Fruit fly (Drosophila melanogaster): ENCODE measurements around the gene CG7322.

CG7322 gene

dm6 chrX:18863748-18864482 lies 6.4 kb upstream of the CG7322 start, which contains the start of the genes CG7326 and Dora (continued):
- TF ChIP-seq CG13894 (tag; optimal IDR thresholded peaks at IDR 0.05) = peak; percentile 35
- TF ChIP-seq al (GFP tag; IDR thresholded peaks at IDR 0.05) = no peak
- no peak for TF ChIP-seq CG3065 (GFP tag; optimal IDR thresholded peaks at IDR 0.05)
- TF ChIP-seq Abd-B (GFP tag; optimal IDR thresholded peaks at IDR 0.05) = no peak
- TF ChIP-seq CG15269 (tag; optimal IDR thresholded peaks at IDR 0.05) = no peak
- no peak for TF ChIP-seq oc (tag; optimal IDR thresholded peaks at IDR 0.05)
- no peak for TF ChIP-seq CG10147 (GFP tag; optimal IDR thresholded peaks at IDR 0.05)
- no peak for TF ChIP-seq mam (GFP tag; optimal IDR thresholded peaks at IDR 0.05)
- TF ChIP-seq CG10366 (GFP tag; IDR thresholded peaks at IDR 0.05) = no peak
- TF ChIP-seq lab (GFP tag; optimal IDR thresholded peaks at IDR 0.05) = no peak
- no peak for TF ChIP-seq Eip74EF (GFP tag; optimal IDR thresholded peaks at IDR 0.05)
- TF ChIP-seq CG8089 (GFP tag; optimal IDR thresholded peaks at IDR 0.05) = no peak
- TF ChIP-seq CG31441 (GFP tag; IDR thresholded peaks at IDR 0.05) = no peak
- no peak for TF ChIP-seq prd (optimal IDR thresholded peaks at IDR 0.05)
- no peak for TF ChIP-seq prd (GFP tag; IDR thresholded peaks at IDR 0.05)
- TF ChIP-seq CG4424 (GFP tag; optimal IDR thresholded peaks at IDR 0.05) = no peak
- TF ChIP-seq ftz-f1 (GFP tag; optimal IDR thresholded peaks at IDR 0.05) = no peak
- TF ChIP-seq caup (GFP tag; optimal IDR thresholded peaks at IDR 0.05; ENCODE audit: severe bottlenecking) = no peak
- TF ChIP-seq CG7271 (tag; optimal IDR thresholded peaks at IDR 0.05) = no peak
- TF ChIP-seq CoRest (tag; optimal IDR thresholded peaks at IDR 0.05) = no peak
- TF ChIP-seq Opbp (GFP tag; IDR thresholded peaks at IDR 0.05; ENCODE audit: partially characterized antibody) = peak; percentile 91
- TF ChIP-seq CG43689 (GFP tag; IDR thresholded peaks at IDR 0.05) = no peak
- no peak for TF ChIP-seq CG33557 (GFP tag; optimal IDR thresholded peaks at IDR 0.05)
- no peak for TF ChIP-seq Six4 (GFP tag; optimal IDR thresholded peaks at IDR 0.05)
- no peak for TF ChIP-seq CG9609 (GFP tag; optimal IDR thresholded peaks at IDR 0.05)
- TF ChIP-seq CG4854 (GFP tag; optimal IDR thresholded peaks at IDR 0.05) = no peak
- TF ChIP-seq croc (GFP tag; conservative IDR thresholded peaks at IDR 0.05) = no peak
- no peak for TF ChIP-seq CrebB (tag; optimal IDR thresholded peaks at IDR 0.05)
- peak; percentile 91 for TF ChIP-seq CG9797 (GFP tag; optimal IDR thresholded peaks at IDR 0.05)
- TF ChIP-seq CG10267 (tag; optimal IDR thresholded peaks at IDR 0.05) = peak; percentile 48
- no peak for TF ChIP-seq D19A (tag; optimal IDR thresholded peaks at IDR 0.05)
- TF ChIP-seq da (GFP tag; optimal IDR thresholded peaks at IDR 0.05) = no peak
- no peak for TF ChIP-seq CG7372 (GFP tag; IDR thresholded peaks at IDR 0.05)
- peak; percentile 29 for TF ChIP-seq Fer1 (GFP tag; optimal IDR thresholded peaks at IDR 0.05)
- peak; percentile 46 for TF ChIP-seq Aef1 (GFP tag; IDR thresholded peaks at IDR 0.05)
- no peak for TF ChIP-seq Hsf (GFP tag; optimal IDR thresholded peaks at IDR 0.05)
- peak; percentile 93 for TF ChIP-seq amos (GFP tag; IDR thresholded peaks at IDR 0.05; ENCODE audit: partially characterized antibody)
- TF ChIP-seq CG1529 (GFP tag; optimal IDR thresholded peaks at IDR 0.05) = no peak
- TF ChIP-seq CG15073 (GFP tag; optimal IDR thresholded peaks at IDR 0.05) = no peak
- TF ChIP-seq CG17802 (tag; optimal IDR thresholded peaks at IDR 0.05) = no peak
- peak; percentile 96 for TF ChIP-seq chinmo (GFP tag; IDR thresholded peaks at IDR 0.05; ENCODE audit: partially characterized antibody)
- peak; percentile 20 for TF ChIP-seq her (GFP tag; optimal IDR thresholded peaks at IDR 0.05)
- peak; percentile 90 for TF ChIP-seq CG16813 (GFP tag; IDR thresholded peaks at IDR 0.05; ENCODE audit: partially characterized antibody)
- no peak for TF ChIP-seq CG8359 (GFP tag; optimal IDR thresholded peaks at IDR 0.05; ENCODE audit: borderline replicate concordance)
- no peak for TF ChIP-seq Sry-β (GFP tag; optimal IDR thresholded peaks at IDR 0.05)
- no peak for TF ChIP-seq repo (GFP tag; optimal IDR thresholded peaks at IDR 0.05)
- TF ChIP-seq Fer2 (tag; optimal IDR thresholded peaks at IDR 0.05) = no peak
- TF ChIP-seq CG13123 (GFP tag; optimal IDR thresholded peaks at IDR 0.05) = no peak
- TF ChIP-seq Taf1 (GFP tag; IDR thresholded peaks at IDR 0.05) = no peak
